Fruit fly (Drosophila melanogaster): ENCODE measurements around the gene CG4611.

DNA sequence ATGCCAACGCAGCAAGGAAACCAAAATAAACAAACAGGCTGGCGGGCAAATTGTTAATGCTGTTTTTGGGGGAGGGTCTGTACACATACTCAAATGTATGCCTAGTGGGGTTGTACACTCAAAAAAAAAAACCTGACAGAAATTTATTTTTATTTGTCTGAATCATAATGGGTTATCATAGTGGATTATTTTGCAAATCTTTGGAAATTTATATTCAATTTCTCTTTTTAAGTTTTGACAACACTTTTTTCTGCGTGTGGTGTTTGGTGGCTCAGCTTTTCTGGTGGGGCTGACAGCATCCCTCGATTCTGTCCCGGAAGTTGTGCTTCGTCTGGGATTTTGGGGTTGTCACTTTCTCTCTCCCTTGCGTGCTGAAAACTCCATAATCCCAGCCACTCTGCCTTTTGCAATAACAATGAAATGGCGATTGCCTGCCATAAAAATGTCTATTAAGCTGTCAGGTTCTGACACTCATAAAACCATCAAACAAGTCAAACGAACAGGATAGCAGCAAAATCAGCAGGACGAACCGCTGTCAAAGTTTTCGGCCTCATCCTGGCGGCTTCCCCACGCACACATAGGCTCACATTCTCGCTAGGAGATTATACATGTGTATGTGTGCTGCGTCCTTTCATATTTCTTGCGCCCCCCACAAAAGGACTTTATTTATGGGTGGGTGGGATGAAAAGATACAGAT lies 18.9 kb downstream of the CG4611 start:
- TF ChIP-seq h (optimal IDR thresholded peaks at IDR 0.05) (no peak), insv (optimal IDR thresholded peaks at IDR 0.05) (no peak)

Measured in Kc167 (cell line).